Fruit fly (Drosophila melanogaster): ENCODE data around the gene bdwf.

The bdwf gene

dm6 chr3R:17065018-17065784 lies 22.3 kb upstream of the bdwf start (continued):
- peak; percentile 65 for TF ChIP-seq CG7928 (GFP tag; optimal IDR thresholded peaks at IDR 0.05)
- TF ChIP-seq CG12236 (GFP tag; optimal IDR thresholded peaks at IDR 0.05), result peak; percentile 84
- peak; percentile 91 for TF ChIP-seq Bteb2 (GFP tag; optimal IDR thresholded peaks at IDR 0.05)
- TF ChIP-seq kay (GFP tag; optimal IDR thresholded peaks at IDR 0.05), result peak; percentile 81
- peak; percentile 95 for TF ChIP-seq CG10979 (tag; optimal IDR thresholded peaks at IDR 0.05)
- TF ChIP-seq fd3F (GFP tag; optimal IDR thresholded peaks at IDR 0.05), result peak; percentile 86
- peak; percentile 83 for TF ChIP-seq CG10431 (GFP tag; optimal IDR thresholded peaks at IDR 0.05)
- peak; percentile 85 for TF ChIP-seq CG3847 (GFP tag; IDR thresholded peaks at IDR 0.05)
- peak; percentile 86 for TF ChIP-seq CG4328 (GFP tag; optimal IDR thresholded peaks at IDR 0.05)
- peak; percentile 75 for TF ChIP-seq al (GFP tag; IDR thresholded peaks at IDR 0.05)
- peak; percentile 85 for TF ChIP-seq tx (GFP tag; optimal IDR thresholded peaks at IDR 0.05)
- peak; percentile 80 for TF ChIP-seq CG11093 (GFP tag; IDR thresholded peaks at IDR 0.05)
- TF ChIP-seq CG11695 (GFP tag; IDR thresholded peaks at IDR 0.05), result peak; percentile 92
- peak; percentile 85 for TF ChIP-seq NK7.1 (GFP tag; optimal IDR thresholded peaks at IDR 0.05)
- TF ChIP-seq dm (GFP tag; optimal IDR thresholded peaks at IDR 0.05), result peak; percentile 78
- TF ChIP-seq Doc2 (GFP tag; IDR thresholded peaks at IDR 0.05), result peak; percentile 60; the same call in 1 of the 2 replicates
- TF ChIP-seq HLH54F (GFP tag; optimal IDR thresholded peaks at IDR 0.05), result peak; percentile 91
- TF ChIP-seq Taf1 (GFP tag; IDR thresholded peaks at IDR 0.05), result peak; percentile 65; the same call in 1 of the 2 replicates
- peak; percentile 93 for TF ChIP-seq cwo (GFP tag; optimal IDR thresholded peaks at IDR 0.05)
- peak; percentile 97 for TF ChIP-seq CG10543 (GFP tag; optimal IDR thresholded peaks at IDR 0.05)
- peak; percentile 96 for TF ChIP-seq CG12769 (tag; optimal IDR thresholded peaks at IDR 0.05)
- peak; percentile 91 for TF ChIP-seq Blimp-1 (GFP tag; optimal IDR thresholded peaks at IDR 0.05)
- peak; percentile 12 for TF ChIP-seq pzg (GFP tag; optimal IDR thresholded peaks at IDR 0.05)
- TF ChIP-seq CG11085 (GFP tag; IDR thresholded peaks at IDR 0.05), result peak; percentile 45
- peak; percentile 71 for TF ChIP-seq Oaz (GFP tag; IDR thresholded peaks at IDR 0.05)
- no peak for TF ChIP-seq hb (GFP tag; IDR thresholded peaks at IDR 0.05; ENCODE audit: partially characterized antibody)
- TF ChIP-seq stwl (tag; optimal IDR thresholded peaks at IDR 0.05), result peak; percentile 16
- TF ChIP-seq CG7271 (tag; optimal IDR thresholded peaks at IDR 0.05), result peak; percentile 48
- TF ChIP-seq CHES-1-like (GFP tag; optimal IDR thresholded peaks at IDR 0.05), result peak; percentile 90
- peak; percentile 89 for TF ChIP-seq esg (GFP tag; conservative IDR thresholded peaks at IDR 0.05)
- TF ChIP-seq lmd (GFP tag; IDR thresholded peaks at IDR 0.05), result peak; percentile 93; the same call in 1 of the 2 replicates
- TF ChIP-seq Gug (GFP tag; IDR thresholded peaks at IDR 0.05), result peak; percentile 76
- TF ChIP-seq mirr (GFP tag; optimal IDR thresholded peaks at IDR 0.05), result peak; percentile 54
- TF ChIP-seq CG17912 (GFP tag; optimal IDR thresholded peaks at IDR 0.05), result peak; percentile 88
- TF ChIP-seq CG18476 (GFP tag; optimal IDR thresholded peaks at IDR 0.05), result peak; percentile 89
- peak; percentile 73 for TF ChIP-seq gsb (GFP tag; IDR thresholded peaks at IDR 0.05)
- no peak for TF ChIP-seq CG14860 (GFP tag; IDR thresholded peaks at IDR 0.05; ENCODE audit: partially characterized antibody)
- TF ChIP-seq sr (GFP tag; IDR thresholded peaks at IDR 0.05), result peak; percentile 45; the same call in 2 of the 3 replicates
- 0 out of 3 replicates have a peak, but pooled peaks have one; percentile 54 for TF ChIP-seq z (GFP tag; IDR thresholded peaks at IDR 0.05)
- peak; percentile 68 for TF ChIP-seq Ets97D (GFP tag; optimal IDR thresholded peaks at IDR 0.05)
- TF ChIP-seq Dip3 (GFP tag; optimal IDR thresholded peaks at IDR 0.05), result peak; percentile 93
- peak; percentile 82 for TF ChIP-seq kah (GFP tag; optimal IDR thresholded peaks at IDR 0.05)
- no peak; the same call in none of the 2 replicates for TF ChIP-seq CG1024 (GFP tag; IDR thresholded peaks at IDR 0.05)
- peak; percentile 75 for TF ChIP-seq CG33557 (GFP tag; optimal IDR thresholded peaks at IDR 0.05)
- 0 out of 2 replicates have a peak, but pooled peaks have one; percentile 9 for TF ChIP-seq Scr (GFP tag; IDR thresholded peaks at IDR 0.05; ENCODE audit: partially characterized antibody)
- TF ChIP-seq MTF-1 (GFP tag; optimal IDR thresholded peaks at IDR 0.05; ENCODE audit: borderline replicate concordance), result peak; percentile 62
- peak; percentile 92 for TF ChIP-seq CG12219 (GFP tag; optimal IDR thresholded peaks at IDR 0.05)
- peak; percentile 82 for TF ChIP-seq Usf (GFP tag; optimal IDR thresholded peaks at IDR 0.05)
